Fruit fly (Drosophila melanogaster): ENCODE results near the gene squ.

Gene squ

DNA sequence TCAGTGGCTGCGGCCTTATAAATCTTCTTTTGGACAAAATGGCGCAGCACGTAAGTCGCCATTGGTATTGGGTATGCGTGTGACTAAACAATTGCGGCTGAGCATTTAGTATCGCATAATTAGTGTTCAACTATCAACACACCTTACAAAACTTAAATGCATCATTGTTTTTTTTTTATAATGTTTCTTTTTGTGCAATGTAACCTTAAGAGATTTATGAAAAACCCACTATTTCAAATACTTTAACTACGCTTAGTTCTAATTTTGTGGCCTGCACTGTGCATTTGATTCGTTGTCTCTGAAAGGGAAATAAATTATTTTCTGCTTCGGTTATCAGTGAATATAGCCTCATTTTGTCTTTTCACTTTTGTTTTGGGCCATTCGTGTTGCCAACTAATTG is 35.9 kb upstream of the squ start (continued):
- TF ChIP-seq CG7357 (GFP tag; IDR thresholded peaks at IDR 0.05) (0 out of 3 replicates have a peak, but pooled peaks have one; percentile 29), Six4 (GFP tag; optimal IDR thresholded peaks at IDR 0.05) (peak; percentile 23), row (GFP tag; IDR thresholded peaks at IDR 0.05) (peak; percentile 85), CG3847 (GFP tag; IDR thresholded peaks at IDR 0.05) (no peak; the same call in 1 of the 2 replicates), Blimp-1 (GFP tag; optimal IDR thresholded peaks at IDR 0.05) (peak; percentile 74), CG2889 (GFP tag; IDR thresholded peaks at IDR 0.05) (0 out of 3 replicates have a peak, but pooled peaks have one; percentile 32), CG4424 (GFP tag; optimal IDR thresholded peaks at IDR 0.05) (peak; percentile 67), CG12219 (GFP tag; optimal IDR thresholded peaks at IDR 0.05) (peak; percentile 61), chinmo (GFP tag; IDR thresholded peaks at IDR 0.05; ENCODE audit: partially characterized antibody) (no peak), CG8478 (optimal IDR thresholded peaks at IDR 0.05) (no peak), vvl (GFP tag; IDR thresholded peaks at IDR 0.05) (peak; percentile 65), CG18011 (GFP tag; optimal IDR thresholded peaks at IDR 0.05) (no peak), HLH3B (GFP tag; IDR thresholded peaks at IDR 0.05) (peak; percentile 55), CG15601 (tag; optimal IDR thresholded peaks at IDR 0.05) (no peak), lmd (GFP tag; IDR thresholded peaks at IDR 0.05) (peak; percentile 67), Atf3 (GFP tag; optimal IDR thresholded peaks at IDR 0.05) (peak; percentile 19), bcd (GFP tag; optimal IDR thresholded peaks at IDR 0.05) (peak; percentile 53), Xrp1 (GFP tag; IDR thresholded peaks at IDR 0.05) (peak; percentile 73), CG3065 (GFP tag; optimal IDR thresholded peaks at IDR 0.05) (no peak), Aef1 (GFP tag; IDR thresholded peaks at IDR 0.05) (no peak), CG13775 (GFP tag; optimal IDR thresholded peaks at IDR 0.05) (peak; percentile 46), CG6791 (GFP tag; IDR thresholded peaks at IDR 0.05; ENCODE audit: partially characterized antibody) (no peak), eyg (GFP tag; optimal IDR thresholded peaks at IDR 0.05) (no peak), nmo (GFP tag; optimal IDR thresholded peaks at IDR 0.05) (peak; percentile 63), CG2202 (tag; optimal IDR thresholded peaks at IDR 0.05) (peak; percentile 4), phol (tag; optimal IDR thresholded peaks at IDR 0.05) (peak; percentile 77), fd64A (GFP tag; optimal IDR thresholded peaks at IDR 0.05) (no peak), CG10366 (GFP tag; IDR thresholded peaks at IDR 0.05) (peak; percentile 35; the same call in 1 of the 2 replicates), eve (GFP tag; optimal IDR thresholded peaks at IDR 0.05) (peak in 1 of 2 experiments; percentile 70), CG1647 (GFP tag; optimal IDR thresholded peaks at IDR 0.05) (no peak), CG17612 (GFP tag; IDR thresholded peaks at IDR 0.05) (no peak), lola (GFP tag; optimal IDR thresholded peaks at IDR 0.05) (peak in 1 of 3 experiments; percentile 47), CG12942 (GFP tag; optimal IDR thresholded peaks at IDR 0.05) (peak; percentile 37), CG3726 (GFP tag; IDR thresholded peaks at IDR 0.05) (no peak), bab2 (GFP tag; optimal IDR thresholded peaks at IDR 0.05) (peak; percentile 51), ATbp (GFP tag; optimal IDR thresholded peaks at IDR 0.05) (peak; percentile 59), CG6272 (GFP tag; IDR thresholded peaks at IDR 0.05) (0 out of 2 replicates have a peak, but pooled peaks have one; percentile 29), gce (GFP tag; IDR thresholded peaks at IDR 0.05) (peak; percentile 33; the same call in 1 of the 3 replicates), CG3281 (GFP tag; optimal IDR thresholded peaks at IDR 0.05) (peak; percentile 76), MESR4 (GFP tag; optimal IDR thresholded peaks at IDR 0.05) (no peak), CG10979 (tag; optimal IDR thresholded peaks at IDR 0.05) (peak; percentile 68), GATAe (GFP tag; conservative IDR thresholded peaks at IDR 0.05) (no peak), h (optimal IDR thresholded peaks at IDR 0.05) (no peak), CG32767 (GFP tag; IDR thresholded peaks at IDR 0.05) (0 out of 2 replicates have a peak, but pooled peaks have one; percentile 49), lab (GFP tag; optimal IDR thresholded peaks at IDR 0.05) (peak; percentile 83), Dp (GFP tag; optimal IDR thresholded peaks at IDR 0.05) (no peak), tio (GFP tag; optimal IDR thresholded peaks at IDR 0.05) (peak; percentile 49), ase (GFP tag; IDR thresholded peaks at IDR 0.05) (no peak), CG31365 (tag; optimal IDR thresholded peaks at IDR 0.05) (no peak), Hr78 (GFP tag; optimal IDR thresholded peaks at IDR 0.05) (no peak), ap (GFP tag; IDR thresholded peaks at IDR 0.05) (peak; percentile 31; the same call in 1 of the 2 replicates)

Measured in whole organism, embryonic.